Fruit fly (Drosophila melanogaster) whole organism, embryonic: ENCODE results near the gene Myo28B1.

Experiments
- Aef1 ChIP-seq: fragments of 200-800 bp; sonication (Bioruptor generic); IDR thresholded peaks from 3 replicates; pipeline ENCODE4 v1.3.6; 2022; ENCODE audit warnings: missing biosample characterization, missing genetic modification characterization
- Asciz ChIP-seq: fragments of 200-800 bp; sonication (Bioruptor generic); optimal IDR thresholded peaks from 2 replicates; lab custom pipeline; 2017; ENCODE audit warnings: missing biosample characterization, mild to moderate bottlenecking, missing genetic modification characterization, missing genetic modification reagents
- CG10267 ChIP-seq: fragments of 200-800 bp; sonication (Bioruptor generic); optimal IDR thresholded peaks from 2 replicates; lab custom pipeline; 2018; ENCODE audit warnings: missing biosample characterization, mild to moderate bottlenecking, missing genetic modification characterization, moderate library complexity
- CG10321 ChIP-seq: fragments of 200-800 bp; sonication (Bioruptor generic); IDR thresholded peaks from 2 replicates; pipeline ENCODE4 v1.3.6; 2022; ENCODE audit warnings: missing biosample characterization, missing genetic modification characterization
- CG14014 ChIP-seq: fragments of 200-800 bp; sonication (Bioruptor generic); IDR thresholded peaks from 2 replicates; pipeline ENCODE4 v1.3.6; 2022; ENCODE audit warnings: missing biosample characterization, missing genetic modification characterization
- CG14667 ChIP-seq: fragments of 200-800 bp; sonication (Bioruptor generic); IDR thresholded peaks from 2 replicates; pipeline ENCODE4 v1.3.6; 2022; ENCODE audit warnings: missing biosample characterization, missing genetic modification characterization
- CG15011 ChIP-seq: fragments of 200-800 bp; sonication (Bioruptor generic); optimal IDR thresholded peaks from 3 replicates; lab custom pipeline; 2018; ENCODE audit warnings: missing biosample characterization, mild to moderate bottlenecking, missing genetic modification characterization
- CG15514 ChIP-seq: fragments of 200-800 bp; sonication (Bioruptor generic); optimal IDR thresholded peaks from 3 replicates; lab custom pipeline; 2017; ENCODE audit warnings: missing biosample characterization, missing genetic modification characterization, mild to moderate bottlenecking, moderate library complexity, missing genetic modification reagents
- CG1602 ChIP-seq: fragments of 200-800 bp; sonication (Bioruptor generic); optimal IDR thresholded peaks from 3 replicates; lab custom pipeline; 2016; ENCODE audit warnings: missing biosample characterization, missing genetic modification characterization
- CG1832 ChIP-seq: fragments of 200-800 bp; sonication (Bioruptor generic); optimal IDR thresholded peaks from 2 replicates; lab custom pipeline; 2017; ENCODE audit warnings: missing biosample characterization, mild to moderate bottlenecking, missing genetic modification characterization, inconsistent platforms
- CG18764 ChIP-seq: fragments of 200-800 bp; sonication (Bioruptor generic); optimal IDR thresholded peaks from 3 replicates; lab custom pipeline; 2016; ENCODE audit warnings: missing biosample characterization, missing genetic modification characterization
- CG2120 ChIP-seq: fragments of 200-800 bp; sonication (Bioruptor generic); optimal IDR thresholded peaks from 3 replicates; lab custom pipeline; 2016; ENCODE audit warnings: missing biosample characterization, missing genetic modification characterization
- CG31388 ChIP-seq: fragments of 200-800 bp; sonication (Bioruptor generic); optimal IDR thresholded peaks from 2 replicates; lab custom pipeline; 2016; ENCODE audit warnings: missing biosample characterization, missing genetic modification characterization
- CG34422 ChIP-seq: fragments of 200-800 bp; sonication (Bioruptor generic); IDR thresholded peaks from 3 replicates; pipeline ENCODE4 v1.3.6; 2022; ENCODE audit warnings: missing biosample characterization, missing genetic modification characterization
- CG3847 ChIP-seq: fragments of 200-800 bp; sonication (Bioruptor generic); IDR thresholded peaks from 2 replicates; pipeline ENCODE4 v1.3.6; 2022; ENCODE audit warnings: missing biosample characterization, missing genetic modification characterization
- CG3995 ChIP-seq: fragments of 200-800 bp; sonication (Bioruptor generic); optimal IDR thresholded peaks from 3 replicates; lab custom pipeline; 2016; ENCODE audit warnings: missing biosample characterization, missing genetic modification characterization
- CG4820 ChIP-seq: fragments of 200-800 bp; sonication (Bioruptor generic); optimal IDR thresholded peaks from 3 replicates; lab custom pipeline; 2016; ENCODE audit warnings: missing biosample characterization, missing genetic modification characterization
- CG4854 ChIP-seq: fragments of 200-800 bp; sonication (Bioruptor generic); optimal IDR thresholded peaks from 2 replicates; lab custom pipeline; 2016; ENCODE audit warnings: missing biosample characterization, missing genetic modification characterization, inconsistent platforms
- CTCF ChIP-seq: fragments of 200-800 bp; sonication (Bioruptor generic); optimal IDR thresholded peaks from 2 replicates; lab custom pipeline; 2017; ENCODE audit warnings: missing biosample characterization, mild to moderate bottlenecking, missing genetic modification characterization, moderate library complexity
- Fer1 ChIP-seq: fragments of 200-800 bp; sonication (Bioruptor generic); optimal IDR thresholded peaks from 2 replicates; lab custom pipeline; 2017; ENCODE audit warnings: missing biosample characterization, mild to moderate bottlenecking, missing genetic modification characterization
- Hmr ChIP-seq: fragments of 200-800 bp; sonication (Bioruptor generic); optimal IDR thresholded peaks from 3 replicates; lab custom pipeline; 2017; ENCODE audit warnings: mild to moderate bottlenecking, missing biosample characterization, missing genetic modification reagents, missing genetic modification characterization
- Nf-YA ChIP-seq: fragments of 200-800 bp; sonication (Bioruptor generic); IDR thresholded peaks from 2 replicates; pipeline ENCODE4 v1.3.6; 2022; ENCODE audit warnings: missing biosample characterization, missing genetic modification characterization
- NfI ChIP-seq: fragments of 200-800 bp; sonication (Bioruptor generic); optimal IDR thresholded peaks from 3 replicates; lab custom pipeline; 2018; ENCODE audit warnings: missing biosample characterization, mild to moderate bottlenecking, missing genetic modification characterization, moderate library complexity
- Ptx1 ChIP-seq: fragments of 200-800 bp; sonication (Bioruptor generic); IDR thresholded peaks from 2 replicates; pipeline ENCODE4 v1.3.6; 2022; ENCODE audit warnings: missing biosample characterization, missing genetic modification characterization
- Sin3A ChIP-seq: fragments of >200 bp; optimal IDR thresholded peaks from 2 replicates; lab custom pipeline; 2018
- Tbp ChIP-seq: fragments of >200 bp; optimal IDR thresholded peaks from 2 replicates; lab custom pipeline; 2018; ENCODE audit warnings: missing biosample characterization, missing genetic modification characterization
- Xbp1 ChIP-seq: fragments of 200-800 bp; sonication (Bioruptor generic); optimal IDR thresholded peaks from 3 replicates; lab custom pipeline; 2016; ENCODE audit warnings: missing biosample characterization, mild to moderate bottlenecking, missing genetic modification characterization
- YL-1 ChIP-seq: fragments of 200-800 bp; sonication (Bioruptor generic); optimal IDR thresholded peaks from 3 replicates; lab custom pipeline; 2017; ENCODE audit warnings: missing biosample characterization, mild to moderate bottlenecking, missing genetic modification characterization
- al ChIP-seq: fragments of 200-800 bp; sonication (Bioruptor generic); IDR thresholded peaks from 2 replicates; pipeline ENCODE4 v1.3.6; 2022; ENCODE audit warnings: missing biosample characterization, missing genetic modification characterization
- br ChIP-seq: fragments of >200 bp; optimal IDR thresholded peaks from 2 replicates; lab custom pipeline; 2017
- btn ChIP-seq: fragments of 200-800 bp; sonication (Bioruptor generic); optimal IDR thresholded peaks from 2 replicates; lab custom pipeline; 2016; ENCODE audit warnings: missing biosample characterization, missing genetic modification characterization
- cas ChIP-seq: fragments of 200-800 bp; sonication (Bioruptor generic); IDR thresholded peaks from 2 replicates; pipeline ENCODE4 v1.3.6; 2022; ENCODE audit warnings: missing biosample characterization, missing genetic modification characterization
- fd96Cb ChIP-seq: fragments of 200-800 bp; sonication (Bioruptor generic); optimal IDR thresholded peaks from 2 replicates; lab custom pipeline; 2018; ENCODE audit warnings: missing biosample characterization, mild to moderate bottlenecking, missing genetic modification characterization, moderate library complexity
- grau ChIP-seq: fragments of 200-800 bp; optimal IDR thresholded peaks from 3 replicates; lab custom pipeline; 2019; ENCODE audit warnings: missing biosample characterization, mild to moderate bottlenecking, missing genetic modification characterization, moderate library complexity
- ham ChIP-seq: fragments of 200-800 bp; sonication (Bioruptor generic); IDR thresholded peaks from 2 replicates; pipeline ENCODE4 v1.3.6; 2022; ENCODE audit warnings: missing biosample characterization, missing genetic modification characterization
- hkb ChIP-seq, 2 experiments: fragments of 200-800 bp in 1 of 2; fragments of >200 bp in 1 of 2; sonication (Bioruptor generic) in 1 of 2; IDR thresholded peaks in 1 of 2; optimal IDR thresholded peaks in 1 of 2; 2 replicates each; pipeline versions ENCODE4 v1.3.6 to Lab custom; 2017 to 2022; ENCODE audit warnings: missing biosample characterization in 1 of 2, missing genetic modification characterization in 1 of 2
- ind ChIP-seq: fragments of 200-800 bp; sonication (Bioruptor generic); optimal IDR thresholded peaks from 3 replicates; lab custom pipeline; 2016; ENCODE audit warnings: missing biosample characterization, missing genetic modification characterization
- inv ChIP-seq: fragments of 200-800 bp; sonication (Bioruptor generic); IDR thresholded peaks from 2 replicates; pipeline ENCODE4 v1.3.6; 2022; ENCODE audit warnings: missing biosample characterization, missing genetic modification characterization; ENCODE audit not compliant: partially characterized antibody
- klu ChIP-seq: fragments of 200-800 bp; sonication (Bioruptor generic); IDR thresholded peaks from 2 replicates; pipeline ENCODE4 v1.3.6; 2022; ENCODE audit warnings: missing biosample characterization, missing genetic modification characterization
- maf-S ChIP-seq: fragments of 200-800 bp; sonication (Bioruptor generic); optimal IDR thresholded peaks from 2 replicates; lab custom pipeline; 2016; ENCODE audit warnings: missing biosample characterization, missing genetic modification characterization
- odd ChIP-seq: fragments of 200-800 bp; sonication (Bioruptor generic); optimal IDR thresholded peaks from 2 replicates; lab custom pipeline; 2017; ENCODE audit warnings: missing biosample characterization, mild to moderate bottlenecking, missing genetic modification characterization
- pzg ChIP-seq: fragments of 200-800 bp; sonication (Bioruptor generic); optimal IDR thresholded peaks from 3 replicates; lab custom pipeline; 2018; ENCODE audit warnings: missing biosample characterization, mild to moderate bottlenecking, missing genetic modification characterization, moderate library complexity
- run ChIP-seq: fragments of 200-800 bp; sonication (Bioruptor generic); optimal IDR thresholded peaks from 3 replicates; lab custom pipeline; 2018; ENCODE audit warnings: missing biosample characterization, mild to moderate bottlenecking, missing genetic modification characterization
- salm ChIP-seq: fragments of 200-800 bp; sonication (Bioruptor generic); optimal IDR thresholded peaks from 2 replicates; lab custom pipeline; 2018; ENCODE audit warnings: missing biosample characterization, mild to moderate bottlenecking, missing genetic modification characterization
- sens ChIP-seq: fragments of 200-800 bp; sonication (Bioruptor generic); peaks from one replicate; lab custom pipeline; 2016; ENCODE audit warnings: missing biosample characterization, missing genetic modification characterization
- slbo ChIP-seq: fragments of 200-800 bp; sonication (Bioruptor generic); IDR thresholded peaks from 2 replicates; pipeline ENCODE4 v1.3.6; 2022; ENCODE audit warnings: missing biosample characterization, missing genetic modification characterization
- sna ChIP-seq: fragments of 200-800 bp; sonication (Bioruptor generic); IDR thresholded peaks from 2 replicates; pipeline ENCODE4 v1.3.6; 2022; ENCODE audit warnings: missing biosample characterization, missing genetic modification characterization; ENCODE audit not compliant: partially characterized antibody
- so ChIP-seq: fragments of 200-800 bp; sonication (Bioruptor generic); IDR thresholded peaks from 3 replicates; pipeline ENCODE4 v1.3.6; 2022; ENCODE audit warnings: missing biosample characterization, missing genetic modification characterization
- tin ChIP-seq: fragments of 200-800 bp; sonication (Bioruptor generic); optimal IDR thresholded peaks from 3 replicates; lab custom pipeline; 2016; ENCODE audit warnings: missing biosample characterization, missing genetic modification characterization
- vvl ChIP-seq: fragments of 200-800 bp; sonication (Bioruptor generic); IDR thresholded peaks from 2 replicates; pipeline ENCODE4 v1.3.6; 2022; ENCODE audit warnings: missing biosample characterization, missing genetic modification characterization
- zen ChIP-seq: fragments of 200-800 bp; sonication (Bioruptor generic); optimal IDR thresholded peaks from 3 replicates; lab custom pipeline; 2018; ENCODE audit warnings: missing biosample characterization, mild to moderate bottlenecking, missing genetic modification characterization, moderate library complexity

The Myo28B1 gene

DNA sequence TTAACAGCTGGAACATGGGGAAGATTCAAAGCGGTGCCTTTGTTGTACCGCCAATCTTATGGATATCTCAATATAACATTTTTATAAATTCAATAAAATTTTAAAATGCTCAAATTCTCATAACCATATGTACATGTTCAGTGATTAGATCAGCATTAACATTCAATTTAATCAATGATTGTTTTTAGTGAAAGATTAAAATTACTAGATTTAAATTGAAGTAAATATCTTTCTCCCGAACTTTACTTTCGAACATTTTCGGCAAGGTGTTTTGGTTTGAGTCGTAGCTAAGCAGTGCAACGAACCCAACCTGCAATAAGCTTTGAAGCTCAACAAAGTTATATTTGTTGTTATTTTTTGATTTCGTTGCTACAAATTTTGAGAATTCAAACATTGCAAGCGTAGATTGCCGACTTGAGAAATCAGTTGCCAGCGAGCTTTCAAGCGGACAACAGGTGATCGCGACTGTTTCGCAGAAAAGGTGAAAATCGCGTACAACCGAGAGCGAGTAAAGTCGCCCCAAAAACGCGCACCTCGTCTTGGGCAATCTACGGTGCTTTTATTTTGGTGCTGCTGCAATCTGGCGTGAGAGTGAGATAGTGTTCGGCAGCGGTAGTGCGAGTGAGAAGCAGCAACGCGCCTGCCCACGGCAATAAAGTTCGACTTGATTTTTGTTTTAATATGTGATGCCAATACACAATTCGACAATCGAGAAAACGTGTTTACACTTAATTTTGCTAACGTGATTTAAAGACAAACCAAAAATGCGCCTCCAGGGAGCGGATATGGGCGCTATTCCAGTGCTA lies 36.7 kb downstream of the Myo28B1 start, which contains the start of gene Tep3 (continued):
- TF ChIP-seq fd96Cb (tag; lab: Kevin White, UChicago): no peak
- TF ChIP-seq maf-S: peak; percentile 10
- TF ChIP-seq inv (GFP tag; lab: Robert Waterston, UW): no peak
- no peak for TF ChIP-seq Asciz (GFP tag; lab: Kevin White, UChicago)
- TF ChIP-seq CG15011: no peak
- TF ChIP-seq so (GFP tag; lab: Robert Waterston, UW): 0 out of 3 replicates have a peak, but pooled peaks have one; percentile 9
- peak; percentile 37 for TF ChIP-seq CG1832
- TF ChIP-seq CG10267: no peak
- TF ChIP-seq NfI (GFP tag; lab: Kevin White, UChicago): peak; percentile 9
- TF ChIP-seq run: no peak
- no peak for TF ChIP-seq btn (GFP tag; lab: Kevin White, UChicago)
- TF ChIP-seq sna (GFP tag; lab: Robert Waterston, UW): no peak
- no peak for TF ChIP-seq CG34422 (GFP tag; lab: Robert Waterston, UW)
- TF ChIP-seq cas (GFP tag; lab: Robert Waterston, UW): no peak
- no peak for TF ChIP-seq ham (GFP tag; lab: Robert Waterston, UW)
- TF ChIP-seq CG14667 (GFP tag; lab: Robert Waterston, UW): no peak
- TF ChIP-seq slbo (GFP tag; lab: Robert Waterston, UW): peak; percentile 43; the same call in 1 of the 2 replicates
- TF ChIP-seq Tbp (GFP tag; lab: Kevin White, UChicago): no peak
- TF ChIP-seq al: peak; percentile 35
- TF ChIP-seq Hmr: peak; percentile 35
- no peak for TF ChIP-seq CG31388
- TF ChIP-seq grau (tag; lab: Kevin White, UChicago): no peak
- 0 out of 2 replicates have a peak, but pooled peaks have one; percentile 19 for TF ChIP-seq CG3847 (GFP tag; lab: Robert Waterston, UW)
- no peak for TF ChIP-seq CG1602 (GFP tag; lab: Kevin White, UChicago)
- TF ChIP-seq odd: no peak
- TF ChIP-seq CG18764: no peak
- 0 out of 2 replicates have a peak, but pooled peaks have one; percentile 30 for TF ChIP-seq vvl (GFP tag; lab: Robert Waterston, UW)
- no peak for TF ChIP-seq Fer1 (GFP tag; lab: Kevin White, UChicago)
- TF ChIP-seq salm (tag; lab: Kevin White, UChicago): no peak
- TF ChIP-seq Aef1 (GFP tag; lab: Robert Waterston, UW): 0 out of 3 replicates have a peak, but pooled peaks have one; percentile 29
- peak; percentile 19 for TF ChIP-seq CG4854
- peak; percentile 24; the same call in 1 of the 2 replicates for TF ChIP-seq Ptx1 (GFP tag; lab: Robert Waterston, UW)
- no peak for TF ChIP-seq zen (tag; lab: Kevin White, UChicago)
- TF ChIP-seq sens: peak; percentile 80
- TF ChIP-seq YL-1: no peak
- TF ChIP-seq ind (GFP tag; lab: Kevin White, UChicago): peak; percentile 24
- no peak for TF ChIP-seq klu (GFP tag; lab: Robert Waterston, UW)
- no peak for TF ChIP-seq Nf-YA (GFP tag; lab: Robert Waterston, UW)
- no peak for TF ChIP-seq br
- no peak for TF ChIP-seq CG14014 (GFP tag; lab: Robert Waterston, UW)
- peak; percentile 42 for TF ChIP-seq tin (GFP tag; lab: Kevin White, UChicago)
- TF ChIP-seq Sin3A (lab: Kevin White, UChicago): no peak
- TF ChIP-seq CG15514 (GFP tag; lab: Kevin White, UChicago): peak; percentile 33
- TF ChIP-seq CG3995 (GFP tag; lab: Kevin White, UChicago): no peak
- peak; percentile 74 for TF ChIP-seq CG2120 (GFP tag; lab: Kevin White, UChicago)
- peak; percentile 61 for TF ChIP-seq CTCF
- TF ChIP-seq hkb (optimal IDR thresholded peaks at IDR 0.05; lab: Kevin White, UChicago): no peak
- no peak for TF ChIP-seq hkb (GFP tag; IDR thresholded peaks at IDR 0.05; lab: Robert Waterston, UW)
- TF ChIP-seq Xbp1 (GFP tag; lab: Kevin White, UChicago): peak; percentile 28
- TF ChIP-seq CG10321 (GFP tag; lab: Robert Waterston, UW): no peak
- peak; percentile 8 for TF ChIP-seq pzg (GFP tag; lab: Kevin White, UChicago)
- peak; percentile 14 for TF ChIP-seq CG4820 (GFP tag; lab: Kevin White, UChicago)
